Worm (Caenorhabditis elegans) whole organism, L4/young adult: ENCODE data around the gene Y71H2AL.2.
"Not testable (repeated sequence)": the region's sequence is repeated elsewhere in the genome, so short reads cannot be mapped to it uniquely, and the experiment has no call there.

Source experiments
- W03F9.2 ChIP-seq: fragments of 150-350 bp; optimal IDR thresholded peaks from 2 replicates; lab custom pipeline; 2014; ENCODE audit warnings: missing biosample characterization, missing genetic modification characterization
- dao-5 ChIP-seq: sonication (generic microtip); optimal IDR thresholded peaks from 2 replicates; lab custom pipeline; 2016; ENCODE audit warnings: missing genotype, missing genetic modification characterization, moderate library complexity, missing compliant biosample characterization
- him-1 ChIP-seq: sonication (generic microtip); optimal IDR thresholded peaks from 2 replicates; lab custom pipeline; 2016; ENCODE audit warnings: missing genotype, missing genetic modification reagents, missing genetic modification characterization, missing compliant biosample characterization

Y71H2AL.2 gene

DNA sequence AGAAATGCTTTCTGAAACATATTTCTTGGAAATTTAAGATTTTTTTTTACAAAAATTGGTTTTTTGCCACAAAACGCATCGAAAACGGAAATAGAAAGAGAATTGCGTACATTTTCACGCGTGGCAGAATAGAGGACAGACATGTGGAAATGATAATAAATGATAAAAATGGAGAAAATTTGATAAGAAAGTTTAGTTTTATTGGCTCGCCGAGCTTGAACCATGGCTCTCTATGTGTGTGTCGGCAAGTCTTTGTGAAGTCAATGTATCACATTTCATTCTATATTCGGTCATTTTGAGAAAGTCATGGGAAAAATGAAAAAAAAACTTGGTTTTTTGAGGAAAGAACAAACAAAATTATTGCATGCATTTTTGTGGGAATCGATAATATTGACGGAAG, 1.2 kb downstream of the Y71H2AL.2 start:
- TF ChIP-seq dao-5 (no peak), him-1 (tag; lab: Kevin White, UChicago) (no peak), W03F9.2 (tag; lab: Kevin White, UChicago) (no peak)

DNA sequence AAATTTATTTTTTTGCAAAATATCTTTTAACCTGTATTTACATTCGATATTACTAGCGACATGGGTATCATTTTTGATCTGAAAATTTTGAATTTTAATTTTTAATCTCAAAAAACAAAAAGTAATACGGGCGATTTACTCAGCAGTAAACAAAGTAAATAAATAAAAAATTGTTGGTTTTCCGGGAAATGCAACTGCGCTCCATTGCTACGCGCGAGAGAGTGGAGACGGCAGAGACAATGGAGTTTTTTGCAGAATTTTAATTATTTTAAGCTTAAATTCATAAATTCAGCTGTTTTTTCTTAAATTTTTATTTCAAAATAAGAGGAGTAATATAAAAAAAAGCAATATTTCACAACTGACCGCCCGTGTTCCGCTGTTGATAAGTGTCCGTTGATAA, 12.6 kb downstream of the Y71H2AL.2 start, which contains the start of gene slc-30A9:
Gene slc-30A9, minus strand, starts transcription at position 78 of the 400 bp plus-strand sequence.
- TF ChIP-seq dao-5 (no peak), him-1 (tag; lab: Kevin White, UChicago) (no peak), W03F9.2 (tag; lab: Kevin White, UChicago) (peak; percentile 24)

DNA sequence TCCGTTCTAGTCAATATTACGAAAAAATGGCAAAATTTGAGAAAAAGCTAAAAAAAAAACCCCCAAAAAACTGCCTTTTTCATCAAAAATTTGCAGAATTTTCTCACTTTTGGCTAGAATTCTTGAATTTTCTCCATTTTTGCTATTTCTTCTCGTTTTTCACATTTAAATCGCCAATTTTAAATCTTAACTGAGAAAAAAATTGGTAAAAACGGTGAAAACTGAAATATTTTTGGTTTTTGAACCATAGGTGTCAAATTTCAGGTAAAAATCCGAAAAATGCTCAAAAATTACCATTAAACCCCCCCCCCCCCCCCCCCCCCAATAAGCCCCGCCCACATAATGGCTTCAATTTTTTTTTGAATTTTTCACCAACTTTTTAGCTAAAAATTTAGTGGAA, 13.2 kb downstream of the Y71H2AL.2 start, which contains the start of gene cox-6B:
Gene cox-6B, plus strand, starts transcription at position 301 of the 400 bp plus-strand sequence.
- TF ChIP-seq him-1 (tag; lab: Kevin White, UChicago); dao-5; W03F9.2 (tag; lab: Kevin White, UChicago): not testable (repeated sequence)

DNA sequence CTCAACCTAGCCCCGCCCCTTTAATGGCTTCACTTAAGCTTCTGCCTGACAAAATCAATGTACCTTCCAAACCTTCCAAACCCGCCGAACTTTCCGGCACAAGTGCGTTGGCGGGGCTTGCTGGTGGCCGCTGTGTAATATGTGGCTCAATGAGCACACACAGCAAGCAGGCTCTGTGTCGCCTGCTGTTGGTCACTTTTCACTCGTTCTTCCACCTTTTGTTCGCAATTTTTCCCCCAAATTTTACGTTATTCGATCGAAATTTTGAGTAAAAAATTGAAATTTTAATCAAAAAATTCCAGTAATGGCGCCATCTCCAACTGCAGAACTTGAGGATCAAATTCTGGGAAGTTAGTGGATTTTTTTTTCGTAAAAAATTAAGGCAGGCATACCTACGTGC, 14.5 kb downstream of the Y71H2AL.2 start, which contains the start of gene set-27:
Gene set-27, plus strand, starts transcription at position 301 of the 400 bp plus-strand sequence.
- TF ChIP-seq W03F9.2 (tag; lab: Kevin White, UChicago), result no peak
- no peak for TF ChIP-seq him-1 (tag; lab: Kevin White, UChicago)
- no peak for TF ChIP-seq dao-5

DNA sequence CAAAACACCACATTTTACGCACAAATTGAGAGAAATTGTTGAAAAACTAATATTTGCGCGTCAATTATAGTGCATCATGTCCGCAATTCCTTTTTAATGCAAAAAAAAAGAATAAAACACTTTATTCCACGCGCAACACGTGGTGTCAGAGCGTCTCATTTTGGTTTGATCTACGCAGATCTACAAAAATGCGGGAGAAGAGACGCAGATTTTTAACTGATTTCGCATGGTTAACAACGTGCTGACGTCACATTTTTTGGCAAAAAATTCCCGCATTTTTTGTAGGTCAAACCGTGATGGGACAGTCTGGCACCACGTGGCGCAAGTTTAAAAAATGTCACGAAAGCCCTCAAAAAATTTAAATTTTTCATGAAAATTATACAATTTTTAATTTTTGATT, 24.0 kb downstream of the Y71H2AL.2 start:
- TF ChIP-seq him-1 (tag; lab: Kevin White, UChicago) (no peak), W03F9.2 (tag; lab: Kevin White, UChicago) (no peak), dao-5 (no peak)

DNA sequence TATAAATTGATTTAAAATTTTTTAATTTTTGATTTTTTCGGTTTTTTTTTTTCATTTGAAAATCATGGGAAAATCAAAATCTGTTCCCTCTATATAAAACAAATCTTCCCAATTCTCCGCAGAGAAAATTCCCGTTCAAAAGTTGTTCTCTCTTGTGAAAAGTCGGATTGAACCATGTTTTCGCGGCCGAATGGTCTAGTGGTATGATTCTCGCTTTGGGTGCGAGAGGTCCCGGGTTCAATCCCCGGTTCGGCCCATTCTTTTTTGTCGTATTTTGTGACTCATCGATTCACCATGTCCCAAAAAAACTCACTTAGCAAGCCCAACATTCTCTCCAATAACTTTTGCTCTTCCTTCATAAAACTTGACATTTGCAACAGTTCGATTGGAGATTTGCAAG, 25.4 kb downstream of the Y71H2AL.2 start:
- TF ChIP-seq dao-5 (no peak), W03F9.2 (tag; lab: Kevin White, UChicago) (no peak), him-1 (tag; lab: Kevin White, UChicago) (no peak)

DNA sequence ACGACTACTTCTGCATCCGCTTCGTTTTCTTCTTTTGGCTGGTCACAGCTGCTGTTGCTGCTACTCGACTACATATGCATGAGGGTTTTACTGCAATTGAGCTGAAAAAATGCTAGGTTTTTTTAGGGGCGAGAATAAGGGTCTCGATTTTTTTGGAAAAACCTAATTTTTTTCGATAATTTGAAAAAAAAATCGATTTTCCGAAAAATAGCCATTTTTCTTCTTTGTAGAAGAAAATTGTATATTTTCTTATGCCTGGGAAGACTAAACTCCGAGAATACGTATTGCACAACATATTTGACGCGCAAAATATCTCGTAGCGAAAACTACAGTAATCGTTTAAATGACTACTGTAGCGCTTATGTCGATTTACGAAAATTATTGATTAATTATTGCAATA, 30.4 kb downstream of the Y71H2AL.2 start, which contains the start of gene tmem-132:
Gene tmem-132, minus strand, starts transcription at position 101 of the 400 bp plus-strand sequence.
- no peak for TF ChIP-seq W03F9.2 (tag; lab: Kevin White, UChicago)
- TF ChIP-seq him-1 (tag; lab: Kevin White, UChicago), result peak; percentile 22

DNA sequence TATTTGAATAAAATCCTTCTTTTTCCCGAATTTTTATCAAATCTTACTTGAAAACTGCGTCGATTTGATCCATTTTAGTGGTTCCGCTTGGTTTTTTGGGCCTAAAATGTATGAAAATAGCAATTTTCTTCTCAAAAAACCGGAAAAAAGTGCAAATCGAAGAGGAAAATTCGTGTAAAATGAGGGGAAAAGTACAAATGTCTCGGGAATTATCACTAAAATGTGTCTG, 38.7 kb downstream of the Y71H2AL.2 start, which contains the start of gene Y71H2AM.11:
Gene Y71H2AM.11, minus strand, starts transcription at position 101 of the 229 bp plus-strand sequence.
- no peak for TF ChIP-seq W03F9.2 (tag; lab: Kevin White, UChicago)
- no peak for TF ChIP-seq dao-5
- TF ChIP-seq him-1 (tag; lab: Kevin White, UChicago), result no peak

DNA sequence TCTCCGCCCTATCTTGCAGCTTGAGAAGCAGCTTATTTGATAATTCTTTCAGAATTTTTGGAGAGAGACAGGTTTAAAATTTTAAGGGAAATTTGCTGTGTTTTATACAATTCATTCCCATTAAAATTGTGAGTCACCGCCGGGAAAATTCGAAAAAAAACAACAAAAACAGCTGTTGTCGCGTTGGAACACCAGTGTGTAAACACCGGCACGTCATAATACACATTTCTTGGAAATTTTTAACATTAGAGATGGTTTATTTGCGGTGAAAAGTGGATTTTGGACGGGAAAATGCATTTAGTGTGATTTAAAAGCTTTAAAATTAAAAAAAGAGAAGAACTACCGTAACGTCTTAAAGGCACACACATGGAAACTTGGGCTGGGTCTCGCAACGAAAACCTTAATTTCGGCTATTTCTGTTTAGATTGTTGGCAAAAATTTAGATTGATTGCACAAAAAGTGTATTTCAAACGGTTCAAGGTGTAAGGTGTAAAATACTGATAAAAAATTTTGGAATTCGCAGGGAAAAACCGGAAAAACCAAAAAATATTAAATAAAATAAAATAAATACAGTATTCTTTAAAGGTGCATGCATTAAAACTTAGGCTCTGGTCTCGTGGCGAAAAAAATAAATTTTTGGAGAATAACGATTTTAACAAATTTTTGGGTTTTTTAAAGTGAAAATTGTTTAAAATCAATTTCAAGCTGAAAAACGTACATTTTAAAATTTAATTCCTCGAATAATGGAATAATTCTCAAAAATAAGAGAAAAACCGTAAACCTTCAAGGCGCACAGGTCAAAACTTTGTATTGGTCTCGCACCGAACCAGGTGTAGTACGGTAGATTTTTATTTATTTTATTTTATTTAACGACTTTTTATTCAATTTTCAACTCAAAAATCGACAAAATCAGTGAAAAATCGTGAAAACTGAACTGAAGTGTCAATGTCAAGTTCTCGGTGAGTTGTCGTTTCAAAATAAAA, 39.3 kb downstream of the Y71H2AL.2 start, which contains the start of gene cosa-1:
Gene cosa-1, plus strand, starts transcription at position 896 of the 983 bp plus-strand sequence.
- TF ChIP-seq him-1 (tag; lab: Kevin White, UChicago), result no peak
- no peak for TF ChIP-seq W03F9.2 (tag; lab: Kevin White, UChicago)
- TF ChIP-seq dao-5, result no peak

DNA sequence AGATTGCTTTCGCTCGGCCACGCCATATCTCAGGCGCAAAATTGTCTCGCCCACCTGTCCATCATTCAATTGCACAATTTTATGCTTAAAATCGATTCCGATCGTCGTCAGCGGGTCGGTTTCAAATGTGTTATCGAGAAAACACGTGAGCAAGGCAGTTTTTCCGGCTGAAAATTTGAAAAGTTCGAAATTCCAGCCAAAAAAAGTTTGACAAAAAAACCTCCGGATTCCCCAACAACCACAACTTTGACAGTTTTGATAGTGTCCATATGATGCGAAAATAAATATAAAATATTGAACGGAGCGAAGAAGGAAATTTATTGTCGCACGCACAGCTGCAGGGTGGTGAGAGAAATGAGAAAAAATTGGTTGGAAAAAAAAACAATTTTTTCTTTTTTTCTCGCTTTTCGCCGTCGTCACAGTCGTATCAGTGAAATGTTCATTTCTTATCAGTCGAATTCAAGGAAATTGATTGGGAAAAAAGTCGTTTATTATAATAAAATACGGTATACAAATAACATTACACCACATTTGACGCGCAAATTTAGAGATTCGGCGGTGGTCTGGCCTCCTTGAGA, 47.5 kb downstream of the Y71H2AL.2 start, which contains the start of gene Y71H2AM.12:
Gene Y71H2AM.12, minus strand, starts transcription at position 486 of the 578 bp plus-strand sequence.
- TF ChIP-seq W03F9.2 (tag; lab: Kevin White, UChicago), result no peak
- no peak for TF ChIP-seq dao-5
